Fruit fly (Drosophila melanogaster) whole organism, embryonic: ENCODE measurements around the gene CG8814.

ENCODE experiments used
- Atf6 ChIP-seq: fragments of 200-800 bp; sonication (Bioruptor generic); IDR thresholded peaks from 2 replicates; pipeline ENCODE4 v1.3.6; 2022; ENCODE audit warnings: missing biosample characterization, missing genetic modification characterization
- Bdp1 ChIP-seq: fragments of 200-800 bp; sonication (Bioruptor generic); optimal IDR thresholded peaks from 3 replicates; lab custom pipeline; 2016; ENCODE audit warnings: missing biosample characterization, missing genetic modification characterization
- BtbVII ChIP-seq: fragments of 200-800 bp; sonication (Bioruptor generic); optimal IDR thresholded peaks from 3 replicates; lab custom pipeline; 2017; ENCODE audit warnings: missing biosample characterization, mild to moderate bottlenecking, missing genetic modification characterization
- CG10147 ChIP-seq: fragments of 200-800 bp; sonication (Bioruptor generic); optimal IDR thresholded peaks from 2 replicates; lab custom pipeline; 2019; ENCODE audit warnings: missing biosample characterization, mild to moderate bottlenecking, missing genetic modification characterization, moderate library complexity
- CG10565 ChIP-seq: fragments of 200-800 bp; sonication (Bioruptor generic); optimal IDR thresholded peaks from 3 replicates; lab custom pipeline; 2016; ENCODE audit warnings: missing biosample characterization, mild to moderate bottlenecking, missing genetic modification characterization
- CG10654 ChIP-seq: fragments of 200-800 bp; sonication (Bioruptor generic); optimal IDR thresholded peaks from 2 replicates; lab custom pipeline; 2016; ENCODE audit warnings: missing biosample characterization, missing genetic modification characterization
- CG1233 ChIP-seq: fragments of 200-800 bp; sonication (Bioruptor generic); optimal IDR thresholded peaks from 4 replicates; lab custom pipeline; 2018; ENCODE audit warnings: missing biosample characterization, mild to moderate bottlenecking, missing genetic modification characterization
- CG13424 ChIP-seq: fragments of 200-800 bp; sonication (Bioruptor generic); optimal IDR thresholded peaks from 2 replicates; lab custom pipeline; 2019; ENCODE audit warnings: missing biosample characterization, mild to moderate bottlenecking, missing genetic modification characterization, moderate library complexity
- CG14014 ChIP-seq: fragments of 200-800 bp; sonication (Bioruptor generic); IDR thresholded peaks from 2 replicates; pipeline ENCODE4 v1.3.6; 2022; ENCODE audit warnings: missing biosample characterization, missing genetic modification characterization
- CG14860 ChIP-seq: fragments of 200-800 bp; sonication (Bioruptor generic); IDR thresholded peaks from 3 replicates; pipeline ENCODE4 v1.3.6; 2022; ENCODE audit warnings: missing biosample characterization, missing genetic modification characterization; ENCODE audit not compliant: partially characterized antibody
- CG14965 ChIP-seq: fragments of 200-800 bp; sonication (Bioruptor generic); optimal IDR thresholded peaks from 2 replicates; lab custom pipeline; 2016; ENCODE audit warnings: missing biosample characterization, missing genetic modification characterization, borderline replicate concordance
- CG15011 ChIP-seq: fragments of 200-800 bp; sonication (Bioruptor generic); optimal IDR thresholded peaks from 3 replicates; lab custom pipeline; 2018; ENCODE audit warnings: missing biosample characterization, mild to moderate bottlenecking, missing genetic modification characterization
- CG17328 ChIP-seq: fragments of 200-800 bp; sonication (Bioruptor generic); IDR thresholded peaks from 2 replicates; pipeline ENCODE4 v1.3.6; 2022; ENCODE audit warnings: missing biosample characterization, missing genetic modification characterization
- CG17361 ChIP-seq: fragments of 200-800 bp; sonication (Bioruptor generic); IDR thresholded peaks from 3 replicates; pipeline ENCODE4 v1.3.6; 2022; ENCODE audit warnings: missing biosample characterization, missing genetic modification characterization
- CG17912 ChIP-seq: fragments of 200-800 bp; sonication (Bioruptor generic); optimal IDR thresholded peaks from 2 replicates; lab custom pipeline; 2018; ENCODE audit warnings: missing biosample characterization, mild to moderate bottlenecking, missing genetic modification characterization
- CG18599 ChIP-seq: fragments of 200-800 bp; sonication (Bioruptor generic); optimal IDR thresholded peaks from 3 replicates; lab custom pipeline; 2017; ENCODE audit warnings: missing biosample characterization, missing genetic modification characterization, mild to moderate bottlenecking, moderate library complexity, missing genetic modification reagents
- CG18764 ChIP-seq: fragments of 200-800 bp; sonication (Bioruptor generic); optimal IDR thresholded peaks from 3 replicates; lab custom pipeline; 2016; ENCODE audit warnings: missing biosample characterization, missing genetic modification characterization
- CG30020 ChIP-seq: fragments of 200-800 bp; optimal IDR thresholded peaks from 2 replicates; lab custom pipeline; 2019; ENCODE audit warnings: missing biosample characterization, mild to moderate bottlenecking, missing genetic modification characterization, moderate library complexity
- CG30403 ChIP-seq: fragments of 200-800 bp; sonication (Bioruptor generic); optimal IDR thresholded peaks from 3 replicates; lab custom pipeline; 2016; ENCODE audit warnings: missing biosample characterization, missing genetic modification characterization
- CG31224 ChIP-seq: fragments of 200-800 bp; sonication (Bioruptor generic); IDR thresholded peaks from 2 replicates; pipeline ENCODE4 v1.3.6; 2022; ENCODE audit warnings: missing biosample characterization, missing genetic modification characterization
- CG32532 ChIP-seq: fragments of 200-800 bp; sonication (Bioruptor generic); IDR thresholded peaks from 2 replicates; pipeline ENCODE4 v1.3.6; 2022; ENCODE audit warnings: missing biosample characterization, missing genetic modification characterization
- CG33557 ChIP-seq: fragments of 200-800 bp; sonication (Bioruptor generic); optimal IDR thresholded peaks from 2 replicates; lab custom pipeline; 2019; ENCODE audit warnings: missing biosample characterization, mild to moderate bottlenecking, missing genetic modification characterization, moderate library complexity
- CG4854 ChIP-seq: fragments of 200-800 bp; sonication (Bioruptor generic); optimal IDR thresholded peaks from 2 replicates; lab custom pipeline; 2016; ENCODE audit warnings: missing biosample characterization, missing genetic modification characterization, inconsistent platforms
- CG7372 ChIP-seq: fragments of 200-800 bp; sonication (Bioruptor generic); IDR thresholded peaks from 2 replicates; pipeline ENCODE4 v1.3.6; 2022; ENCODE audit warnings: missing biosample characterization, missing genetic modification characterization
- CG8290 ChIP-seq, 3 experiments: fragments of 200-800 bp; sonication (Bioruptor generic); optimal IDR thresholded peaks; 2 replicates each; lab custom pipeline; 2016 to 2019; ENCODE audit warnings: missing biosample characterization in 3 of 3, missing genetic modification characterization in 3 of 3, mild to moderate bottlenecking in 2 of 3, moderate library complexity in 1 of 3
- Ets97D ChIP-seq: fragments of 200-800 bp; sonication (Bioruptor generic); optimal IDR thresholded peaks from 3 replicates; lab custom pipeline; 2016; ENCODE audit warnings: missing biosample characterization, missing genetic modification characterization
- Med ChIP-seq: fragments of 200-800 bp; sonication (Bioruptor generic); peaks from one replicate; lab custom pipeline; 2016; ENCODE audit warnings: missing biosample characterization, missing genetic modification characterization, mild to moderate bottlenecking, inconsistent platforms, moderate library complexity
- Rfx ChIP-seq: fragments of 200-800 bp; sonication (Bioruptor generic); IDR thresholded peaks from 2 replicates; pipeline ENCODE4 v1.3.6; 2022; ENCODE audit warnings: missing biosample characterization, missing genetic modification characterization
- abd-A ChIP-seq: fragments of 200-800 bp; sonication (Bioruptor generic); optimal IDR thresholded peaks from 3 replicates; lab custom pipeline; 2019; ENCODE audit warnings: missing biosample characterization, mild to moderate bottlenecking, missing genetic modification characterization, moderate library complexity
- bcd ChIP-seq: fragments of 200-800 bp; sonication (Bioruptor generic); optimal IDR thresholded peaks from 2 replicates; lab custom pipeline; 2017; ENCODE audit warnings: missing biosample characterization, mild to moderate bottlenecking, missing genetic modification characterization
- chinmo ChIP-seq: fragments of 200-800 bp; sonication (Bioruptor generic); IDR thresholded peaks from 4 replicates; pipeline ENCODE4 v1.3.6; 2022; ENCODE audit warnings: missing biosample characterization, missing genetic modification characterization; ENCODE audit not compliant: partially characterized antibody
- cwo ChIP-seq: fragments of 200-800 bp; sonication (Bioruptor generic); optimal IDR thresholded peaks from 3 replicates; lab custom pipeline; 2017; ENCODE audit warnings: missing biosample characterization, missing genetic modification characterization, mild to moderate bottlenecking, moderate library complexity, missing genetic modification reagents
- exex ChIP-seq: fragments of 200-800 bp; sonication (Bioruptor generic); optimal IDR thresholded peaks from 4 replicates; lab custom pipeline; 2018; ENCODE audit warnings: missing biosample characterization, mild to moderate bottlenecking, missing genetic modification characterization, moderate library complexity
- fru ChIP-seq: fragments of >200 bp; optimal IDR thresholded peaks from 2 replicates; lab custom pipeline; 2017
- fu2 ChIP-seq: fragments of 200-800 bp; sonication (Bioruptor generic); optimal IDR thresholded peaks from 2 replicates; lab custom pipeline; 2016; ENCODE audit warnings: missing biosample characterization, missing genetic modification characterization
- gro ChIP-seq: fragments of 200-800 bp; sonication (Bioruptor generic); optimal IDR thresholded peaks from 2 replicates; lab custom pipeline; 2016; ENCODE audit warnings: missing biosample characterization, missing genetic modification characterization
- hkb ChIP-seq, 2 experiments: fragments of 200-800 bp in 1 of 2; fragments of >200 bp in 1 of 2; sonication (Bioruptor generic) in 1 of 2; IDR thresholded peaks in 1 of 2; optimal IDR thresholded peaks in 1 of 2; 2 replicates each; pipeline versions ENCODE4 v1.3.6 to Lab custom; 2017 to 2022; ENCODE audit warnings: missing biosample characterization in 1 of 2, missing genetic modification characterization in 1 of 2
- lab ChIP-seq: fragments of 200-800 bp; sonication (Bioruptor generic); optimal IDR thresholded peaks from 3 replicates; lab custom pipeline; 2017; ENCODE audit warnings: missing biosample characterization, missing genetic modification characterization, mild to moderate bottlenecking, moderate library complexity, missing genetic modification reagents
- lilli ChIP-seq: fragments of 200-800 bp; sonication (Bioruptor generic); optimal IDR thresholded peaks from 3 replicates; lab custom pipeline; 2016; ENCODE audit warnings: missing biosample characterization, missing genetic modification characterization
- lmd ChIP-seq: fragments of 200-800 bp; sonication (Bioruptor generic); IDR thresholded peaks from 2 replicates; pipeline ENCODE4 v1.3.6; 2022; ENCODE audit warnings: missing biosample characterization, missing genetic modification characterization
- mirr ChIP-seq: fragments of 200-800 bp; sonication (Bioruptor generic); optimal IDR thresholded peaks from 3 replicates; lab custom pipeline; 2018; ENCODE audit warnings: missing biosample characterization, mild to moderate bottlenecking, missing genetic modification characterization
- org-1 ChIP-seq: fragments of 200-800 bp; sonication (Bioruptor generic); optimal IDR thresholded peaks from 2 replicates; lab custom pipeline; 2017; ENCODE audit warnings: missing biosample characterization, missing genetic modification characterization
- otp ChIP-seq: fragments of 200-800 bp; sonication (Bioruptor generic); IDR thresholded peaks from 3 replicates; pipeline ENCODE4, ENCODE4 v1.3.6; 2022; ENCODE audit warnings: missing biosample characterization, missing genetic modification characterization
- pan ChIP-seq, 4 experiments: fragments of >200 bp in 3 of 4; fragments of 200-800 bp in 1 of 4; sonication (Bioruptor generic) in 1 of 4; optimal IDR thresholded peaks in 3 of 4; IDR thresholded peaks in 1 of 4; 2 replicates each; pipeline versions ENCODE4 v1.3.6 to Lab custom; 2017 to 2022; ENCODE audit warnings: missing biosample characterization in 2 of 4, missing genetic modification characterization in 2 of 4, mixed read lengths in 1 of 4
- sens ChIP-seq: fragments of 200-800 bp; sonication (Bioruptor generic); peaks from one replicate; lab custom pipeline; 2016; ENCODE audit warnings: missing biosample characterization, missing genetic modification characterization
- yki ChIP-seq: fragments of >200 bp; optimal IDR thresholded peaks from 3 replicates; lab custom pipeline; 2018
- zf30C ChIP-seq: fragments of 200-800 bp; sonication (Bioruptor generic); optimal IDR thresholded peaks from 3 replicates; lab custom pipeline; 2018; ENCODE audit warnings: missing biosample characterization, mild to moderate bottlenecking, missing genetic modification characterization

CG8814 gene

dm6 chr2L:2900392-2901028 lies 25.8 kb downstream of the CG8814 start (continued):
- TF ChIP-seq mirr (GFP tag; lab: Kevin White, UChicago) (peak; percentile 36), CG10654 (no peak)

dm6 chr2L:2901445-2901844 lies 26.8 kb downstream of the CG8814 start:
- TF ChIP-seq CG1233 (no peak), hkb (optimal IDR thresholded peaks at IDR 0.05; lab: Kevin White, UChicago) (no peak), hkb (GFP tag; IDR thresholded peaks at IDR 0.05; lab: Robert Waterston, UW) (0 out of 2 replicates have a peak, but pooled peaks have one; percentile 7), org-1 (GFP tag; lab: Kevin White, UChicago) (no peak), Bdp1 (GFP tag; lab: Kevin White, UChicago) (no peak), CG18599 (GFP tag; lab: Kevin White, UChicago) (peak; percentile 52), CG18764 (GFP tag; lab: Kevin White, UChicago) (no peak), CG10565 (GFP tag; lab: Kevin White, UChicago) (no peak), CG17912 (GFP tag; lab: Kevin White, UChicago) (no peak), CG8290 (GFP tag; optimal IDR thresholded peaks at IDR 0.05; lab: Kevin White, UChicago) (no peak), CG8290 (tag; optimal IDR thresholded peaks at IDR 0.05; lab: Kevin White, UChicago) (peak in 1 of 2 experiments; percentile 16), chinmo (GFP tag; lab: Robert Waterston, UW) (0 out of 4 replicates have a peak, but pooled peaks have one; percentile 39), CG14965 (GFP tag; lab: Kevin White, UChicago) (no peak), bcd (GFP tag; lab: Kevin White, UChicago) (no peak), lab (GFP tag; lab: Kevin White, UChicago) (peak; percentile 20), abd-A (tag; lab: Kevin White, UChicago) (peak; percentile 0), CG30403 (no peak), CG14860 (GFP tag; lab: Robert Waterston, UW) (no peak), CG30020 (tag; lab: Kevin White, UChicago) (no peak), cwo (GFP tag; lab: Kevin White, UChicago) (peak; percentile 11), CG31224 (GFP tag; lab: Robert Waterston, UW) (no peak), lilli (GFP tag; lab: Kevin White, UChicago) (peak; percentile 53), CG15011 (no peak), zf30C (GFP tag; lab: Kevin White, UChicago) (peak; percentile 20), CG10147 (no peak), yki (lab: Kevin White, UChicago) (no peak), CG4854 (no peak), BtbVII (GFP tag; lab: Kevin White, UChicago) (no peak), lmd (GFP tag; lab: Robert Waterston, UW) (0 out of 2 replicates have a peak, but pooled peaks have one; percentile 23), CG14014 (no peak), exex (no peak), otp (GFP tag; lab: Robert Waterston, UW) (no peak), CG7372 (GFP tag; lab: Robert Waterston, UW) (0 out of 2 replicates have a peak, but pooled peaks have one; percentile 42), Med (GFP tag; lab: Kevin White, UChicago) (peak; percentile 46), CG33557 (GFP tag; lab: Kevin White, UChicago) (no peak), Atf6 (GFP tag; lab: Robert Waterston, UW) (no peak), Rfx (GFP tag; lab: Robert Waterston, UW) (0 out of 2 replicates have a peak, but pooled peaks have one; percentile 19), sens (GFP tag; lab: Kevin White, UChicago) (peak; percentile 76), Ets97D (GFP tag; lab: Kevin White, UChicago) (no peak), fru (lab: Kevin White, UChicago) (no peak), gro (GFP tag; lab: Kevin White, UChicago) (no peak), fu2 (GFP tag; lab: Kevin White, UChicago) (no peak), CG13424 (no peak), CG17328 (GFP tag; lab: Robert Waterston, UW) (no peak), CG17361 (GFP tag; lab: Robert Waterston, UW) (no peak), pan (optimal IDR thresholded peaks at IDR 0.05; lab: Kevin White, UChicago) (no peak), pan (GFP tag; optimal IDR thresholded peaks at IDR 0.05 in 1 of 2, IDR thresholded peaks at IDR 0.05 in 1 of 2) (no peak), CG32532 (0 out of 2 replicates have a peak, but pooled peaks have one; percentile 8)
